Worm (Caenorhabditis elegans) whole organism, L4 larva: Measurements from ENCODE around the gene scrm-3.
A peak's percentile ranks its signal among the peaks of the same experiment; 100 is the strongest.

Source experiments
- D1046.2 ChIP-seq: fragments of 200-800 bp; sonication (Bioruptor generic); IDR thresholded peaks from 2 replicates; pipeline ENCODE4 v1.3.6; 2022; ENCODE audit warnings: missing genetic modification characterization, missing compliant biosample characterization
- F10B5.3 ChIP-seq: sonication (generic microtip); optimal IDR thresholded peaks from 2 replicates; lab custom pipeline; 2016; ENCODE audit warnings: mild to moderate bottlenecking, missing genetic modification characterization, missing compliant biosample characterization
- F44E2.7 ChIP-seq: fragments of 200-800 bp; sonication (Bioruptor generic); IDR thresholded peaks from 2 replicates; pipeline ENCODE4 v2.1.2; 2022; ENCODE audit warnings: missing genetic modification characterization, missing compliant biosample characterization
- T26A8.4 ChIP-seq: fragments of 200-800 bp; sonication (Bioruptor generic); IDR thresholded peaks from 2 replicates; pipeline ENCODE4 v1.3.6; 2022; ENCODE audit warnings: missing genetic modification characterization, missing compliant biosample characterization
- Y48G9A.11 ChIP-seq: fragments of 200-800 bp; sonication (Bioruptor generic); IDR thresholded peaks from 2 replicates; pipeline ENCODE4 v1.3.6; 2022; ENCODE audit warnings: missing genetic modification reagents, missing genetic modification characterization, missing compliant biosample characterization
- Y5F2A.4 ChIP-seq: fragments of 200-800 bp; sonication (Bioruptor generic); optimal IDR thresholded peaks from 2 replicates; lab custom pipeline; 2018; ENCODE audit warnings: mild to moderate bottlenecking, missing genetic modification characterization, missing compliant biosample characterization
- Y75B8A.6 ChIP-seq: fragments of 200-800 bp; sonication (Bioruptor generic); IDR thresholded peaks from 2 replicates; pipeline ENCODE4 v1.3.6; 2022; ENCODE audit warnings: missing genetic modification reagents, missing genetic modification characterization, missing compliant biosample characterization
- ZK337.2 ChIP-seq: fragments of 200-800 bp; sonication (Bioruptor generic); IDR thresholded peaks from 2 replicates; pipeline ENCODE4 v1.3.6; 2022; ENCODE audit warnings: missing genetic modification reagents, missing genetic modification characterization, missing compliant biosample characterization
- ZK546.5 ChIP-seq, 2 experiments: sonication (generic microtip); optimal IDR thresholded peaks; 2 replicates each; lab custom pipeline; 2017; ENCODE audit warnings: missing biosample characterization in 2 of 2, missing genetic modification characterization in 2 of 2
- aha-1 ChIP-seq: fragments of 150-350 bp; peaks from one replicate; lab custom pipeline; 2014; ENCODE audit warnings: missing biosample characterization, missing genetic modification characterization
- arid-1 ChIP-seq: fragments of 200-800 bp; sonication (Bioruptor generic); conservative IDR thresholded peaks from 2 replicates; pipeline ENCODE4 v1.3.6; 2022; ENCODE audit warnings: missing genetic modification reagents, missing genetic modification characterization, missing compliant biosample characterization
- ceh-44 ChIP-seq: fragments of 200-800 bp; sonication (Bioruptor generic); IDR thresholded peaks from 2 replicates; pipeline ENCODE4 v1.3.6; 2022; ENCODE audit warnings: missing genetic modification reagents, missing genetic modification characterization, missing compliant biosample characterization
- ctbp-1 ChIP-seq: fragments of 200-800 bp; sonication (Bioruptor generic); IDR thresholded peaks from 2 replicates; pipeline ENCODE4 v1.3.6; 2022; ENCODE audit warnings: missing genetic modification reagents, missing genetic modification characterization, missing compliant biosample characterization
- daf-16 ChIP-seq, 3 experiments: sonication (generic microtip); optimal IDR thresholded peaks; 2 replicates each; lab custom pipeline; 2016 to 2017; ENCODE audit warnings: missing genetic modification characterization in 3 of 3, missing genetic modification reagents in 3 of 3, mild to moderate bottlenecking in 2 of 3, missing compliant biosample characterization in 2 of 3, missing biosample characterization in 1 of 3, moderate library complexity in 1 of 3
- daf-19 ChIP-seq: fragments of 200-800 bp; sonication (Bioruptor generic); conservative IDR thresholded peaks from 2 replicates; pipeline ENCODE4 v1.3.6; 2022; ENCODE audit warnings: missing genetic modification characterization, missing compliant biosample characterization
- daf-8 ChIP-seq: fragments of 200-800 bp; sonication (Bioruptor generic); IDR thresholded peaks from 2 replicates; pipeline ENCODE4 v1.3.6; 2022; ENCODE audit warnings: missing genetic modification characterization, missing compliant biosample characterization
- dmd-6 ChIP-seq: fragments of 200-800 bp; sonication (Bioruptor generic); IDR thresholded peaks from 2 replicates; pipeline ENCODE4 v1.3.6; 2022; ENCODE audit warnings: missing genetic modification reagents, missing genetic modification characterization, missing compliant biosample characterization
- dmd-9 ChIP-seq: fragments of 200-800 bp; sonication (Bioruptor generic); IDR thresholded peaks from 2 replicates; pipeline ENCODE4 v1.3.6; 2022; ENCODE audit warnings: missing genetic modification reagents, missing genetic modification characterization, missing compliant biosample characterization
- egl-43 ChIP-seq: fragments of 200-800 bp; sonication (Bioruptor generic); IDR thresholded peaks from 2 replicates; pipeline ENCODE4 v1.3.6; 2022; ENCODE audit warnings: missing genetic modification reagents, missing genetic modification characterization, missing compliant biosample characterization
- fkh-10 ChIP-seq: fragments of 150-350 bp; optimal IDR thresholded peaks from 2 replicates; lab custom pipeline; 2014; ENCODE audit warnings: missing biosample characterization, missing genetic modification reagents, missing genetic modification characterization
- jun-1 ChIP-seq: fragments of 150-350 bp; optimal IDR thresholded peaks from 2 replicates; lab custom pipeline; 2014; ENCODE audit warnings: missing biosample characterization, missing genetic modification reagents, missing genetic modification characterization
- lin-1 ChIP-seq: fragments of 200-800 bp; sonication (Bioruptor generic); IDR thresholded peaks from 2 replicates; pipeline ENCODE4 v1.3.6; 2022; ENCODE audit warnings: missing genetic modification reagents, missing genetic modification characterization, missing compliant biosample characterization
- lin-39 ChIP-seq: fragments of 150-350 bp; optimal IDR thresholded peaks from 2 replicates; lab custom pipeline; 2014; ENCODE audit warnings: missing biosample characterization, missing genetic modification reagents, missing genetic modification characterization
- nhr-25 ChIP-seq: sonication (generic microtip); optimal IDR thresholded peaks from 2 replicates; lab custom pipeline; 2017; ENCODE audit warnings: missing genetic modification characterization, mild to moderate bottlenecking, missing compliant biosample characterization, antibody characterized with exemption, moderate library complexity, borderline replicate concordance; ENCODE audit not compliant: insufficient read depth
- nhr-28 ChIP-seq: fragments of 150-350 bp; optimal IDR thresholded peaks from 2 replicates; lab custom pipeline; 2014; ENCODE audit warnings: missing biosample characterization, missing genetic modification characterization
- rbr-2 ChIP-seq: sonication (generic microtip); optimal IDR thresholded peaks from 2 replicates; lab custom pipeline; 2016; ENCODE audit warnings: missing genotype, missing genetic modification characterization, missing compliant biosample characterization
- saeg-2 ChIP-seq: fragments of 200-800 bp; sonication (Bioruptor generic); IDR thresholded peaks from 2 replicates; pipeline ENCODE4 v1.3.6; 2022; ENCODE audit warnings: missing genetic modification reagents, missing genetic modification characterization, missing compliant biosample characterization
- unc-62 ChIP-seq, 3 experiments: fragments of 150-350 bp in 1 of 3; sonication (generic microtip); optimal IDR thresholded peaks in 2 of 3; peaks in 1 of 3; 1 replicate in 1 of 3; 2 replicates in 2 of 3; lab custom pipeline; 2014 to 2017; ENCODE audit warnings: missing biosample characterization in 3 of 3, missing genetic modification characterization in 3 of 3, missing genetic modification reagents in 3 of 3, missing genotype in 1 of 3
- ztf-7 ChIP-seq: fragments of 150-350 bp; optimal IDR thresholded peaks from 2 replicates; lab custom pipeline; 2014; ENCODE audit warnings: missing biosample characterization, missing genetic modification characterization

The scrm-3 gene

DNA sequence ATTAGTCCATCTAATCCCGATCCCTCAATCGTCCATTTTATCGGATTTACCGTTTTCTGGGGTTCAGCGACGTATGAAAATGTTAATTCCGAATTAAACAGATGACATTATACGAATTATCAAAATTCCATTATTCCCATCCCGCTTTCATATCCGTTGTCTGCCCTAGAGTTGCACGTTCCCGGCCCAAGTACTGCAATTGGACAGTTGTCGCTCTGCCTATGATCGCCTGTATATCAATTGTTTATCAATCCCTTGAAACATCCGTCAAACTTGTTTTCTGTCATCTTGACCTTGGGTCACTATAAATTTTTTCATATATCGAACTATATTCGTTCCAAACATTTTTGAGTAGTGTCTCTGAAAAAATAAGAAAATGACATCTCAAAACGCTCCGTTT is 1.3 kb upstream of the scrm-3 start, which contains the start of gene C04E12.5:
C04E12.5 (plus strand) TSS at position 301 of the 400 bp plus-strand sequence.
- TF ChIP-seq unc-62 (GFP tag; optimal IDR thresholded peaks at IDR 0.05 in 1 of 2; lab: Kevin White, UChicago) (peak in 1 of 2 experiments; percentile 78), unc-62 (tag; optimal IDR thresholded peaks at IDR 0.05; lab: Kevin White, UChicago) (no peak), daf-16 (GFP tag; optimal IDR thresholded peaks at IDR 0.05; lab: Kevin White, UChicago) (no peak), daf-16 (tag; optimal IDR thresholded peaks at IDR 0.05; lab: Kevin White, UChicago) (no peak)
- TF ChIP-seq, all 104 proteins: peak for 1

- TF ChIP-seq ztf-7 (tag; lab: Kevin White, UChicago) (no peak), unc-62 (GFP tag; optimal IDR thresholded peaks at IDR 0.05 in 1 of 2; lab: Kevin White, UChicago) (peak in 1 of 2 experiments; percentile 28), unc-62 (tag; optimal IDR thresholded peaks at IDR 0.05; lab: Kevin White, UChicago) (no peak)
Observed at ce11 chrV:3355544-3355943, 1.5 kb downstream of the scrm-3 start.

DNA sequence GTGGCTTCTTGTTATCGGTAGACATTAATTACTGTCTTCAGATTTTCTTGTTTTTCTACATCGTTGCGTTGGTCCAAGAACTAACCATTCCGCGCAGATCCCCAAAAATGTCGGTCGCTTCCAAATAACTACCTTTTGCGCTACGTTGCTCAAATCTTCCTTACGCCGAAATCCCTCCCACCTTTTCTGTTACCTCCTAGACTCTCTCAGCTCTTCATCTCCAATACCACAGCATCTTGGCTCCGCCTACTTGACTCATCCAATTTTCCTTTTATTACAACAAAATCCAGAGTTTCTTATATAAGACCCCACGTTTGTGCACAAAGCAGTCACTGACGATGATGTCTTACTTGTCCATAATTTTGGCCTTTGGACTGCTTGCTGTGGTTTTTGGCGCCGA is 4.1 kb downstream of the scrm-3 start, which contains the start of gene C17B7.12:
C17B7.12 (plus strand) TSS at position 301 of the 400 bp plus-strand sequence.
- TF ChIP-seq daf-8 (GFP tag; lab: Robert Waterston, UW), result no peak
- no peak for TF ChIP-seq aha-1 (tag; lab: Kevin White, UChicago)
- no peak for TF ChIP-seq nhr-25
- TF ChIP-seq ZK337.2 (GFP tag; lab: Robert Waterston, UW), result no peak
- TF ChIP-seq daf-19 (GFP tag; lab: Robert Waterston, UW), result no peak
- TF ChIP-seq rbr-2 (tag; lab: Kevin White, UChicago), result no peak
- TF ChIP-seq dmd-6 (GFP tag; lab: Robert Waterston, UW), result no peak
- no peak for TF ChIP-seq ceh-44 (GFP tag; lab: Robert Waterston, UW)
- TF ChIP-seq daf-16 (GFP tag; optimal IDR thresholded peaks at IDR 0.05; lab: Kevin White, UChicago), result no peak
- no peak for TF ChIP-seq daf-16 (tag; optimal IDR thresholded peaks at IDR 0.05; lab: Kevin White, UChicago)
- TF ChIP-seq jun-1 (tag; lab: Kevin White, UChicago), result no peak
- TF ChIP-seq egl-43, result no peak
- no peak for TF ChIP-seq fkh-10
- TF ChIP-seq Y75B8A.6 (GFP tag; lab: Robert Waterston, UW), result no peak
- TF ChIP-seq lin-39 (tag; lab: Kevin White, UChicago), result no peak
- no peak for TF ChIP-seq Y48G9A.11 (GFP tag; lab: Robert Waterston, UW)
- TF ChIP-seq saeg-2 (GFP tag; lab: Robert Waterston, UW), result no peak
- TF ChIP-seq ZK546.5 (tag; optimal IDR thresholded peaks at IDR 0.05; lab: Kevin White, UChicago), result no peak

DNA sequence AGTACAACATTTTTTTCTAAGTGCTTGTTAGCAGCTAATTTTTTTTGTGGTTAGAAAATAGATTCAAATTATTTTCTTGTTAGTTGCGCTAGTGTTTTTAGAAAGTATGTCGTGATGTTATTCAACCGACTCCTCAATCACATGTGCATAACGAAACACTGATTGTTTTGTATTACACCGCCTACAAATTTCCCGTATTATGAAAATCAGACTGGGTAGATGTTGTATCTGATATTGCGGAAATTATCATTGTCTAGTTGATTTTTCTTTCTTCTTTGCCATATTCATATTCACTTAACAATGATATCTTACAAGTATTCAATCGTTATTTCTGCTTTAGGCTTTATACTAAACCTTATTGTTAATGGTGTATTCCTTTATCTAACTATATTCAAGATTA is 5.7 kb downstream of the scrm-3 start, which contains the start of gene str-63:
str-63 (plus strand) TSS at position 301 of the 400 bp plus-strand sequence.
- TF ChIP-seq T26A8.4 (GFP tag; lab: Robert Waterston, UW) (no peak), saeg-2 (GFP tag; lab: Robert Waterston, UW) (no peak), lin-39 (tag; lab: Kevin White, UChicago) (no peak), ZK337.2 (GFP tag; lab: Robert Waterston, UW) (no peak), D1046.2 (GFP tag; lab: Robert Waterston, UW) (no peak), Y5F2A.4 (GFP tag; lab: Kevin White, UChicago) (no peak), unc-62 (GFP tag; optimal IDR thresholded peaks at IDR 0.05 in 1 of 2; lab: Kevin White, UChicago) (no peak), unc-62 (tag; optimal IDR thresholded peaks at IDR 0.05; lab: Kevin White, UChicago) (no peak), dmd-9 (GFP tag; lab: Robert Waterston, UW) (no peak), F44E2.7 (no peak), F10B5.3 (tag; lab: Kevin White, UChicago) (no peak)

- TF ChIP-seq lin-1 (GFP tag; lab: Robert Waterston, UW), result no peak
- TF ChIP-seq ctbp-1 (GFP tag; lab: Robert Waterston, UW), result no peak
- no peak for TF ChIP-seq arid-1
- TF ChIP-seq daf-16 (GFP tag; optimal IDR thresholded peaks at IDR 0.05; lab: Kevin White, UChicago), result peak in 1 of 2 experiments; percentile 60
- no peak for TF ChIP-seq daf-16 (tag; optimal IDR thresholded peaks at IDR 0.05; lab: Kevin White, UChicago)
- TF ChIP-seq nhr-28, result no peak
Observed at ce11 chrV:3349877-3350276, 7.1 kb downstream of the scrm-3 start, which contains the start of gene C17B7.15. Gene C17B7.15, plus strand, starts transcription at chrV:3350177.
